Worm (Caenorhabditis elegans) whole organism, L4/young adult: ENCODE results near the gene F53F1.4.

Source experiments
- W03F9.2 ChIP-seq: fragments of 150-350 bp; optimal IDR thresholded peaks from 2 replicates; lab custom pipeline; 2014; ENCODE audit warnings: missing biosample characterization, missing genetic modification characterization
- dao-5 ChIP-seq: sonication (generic microtip); optimal IDR thresholded peaks from 2 replicates; lab custom pipeline; 2016; ENCODE audit warnings: missing genotype, missing genetic modification characterization, moderate library complexity, missing compliant biosample characterization
- him-1 ChIP-seq: sonication (generic microtip); optimal IDR thresholded peaks from 2 replicates; lab custom pipeline; 2016; ENCODE audit warnings: missing genotype, missing genetic modification reagents, missing genetic modification characterization, missing compliant biosample characterization

F53F1.4 gene

ce11 chrV:13410688-13411087, at the start of gene F53F1.4:
Gene F53F1.4 (plus strand): TSS chrV:13411077.
- no peak for TF ChIP-seq W03F9.2 (tag; lab: Kevin White, UChicago)
- no peak for TF ChIP-seq dao-5
- TF ChIP-seq him-1, result no peak

ce11 chrV:13363415-13363814, 47.5 kb upstream of the F53F1.4 start, which contains the start of gene srg-46:
Gene srg-46 (plus strand): TSS chrV:13363715.
- no peak for TF ChIP-seq him-1

ce11 chrV:13364227-13364626, 46.6 kb upstream of the F53F1.4 start:
- no peak for TF ChIP-seq him-1
- no peak for TF ChIP-seq W03F9.2 (tag; lab: Kevin White, UChicago)
- TF ChIP-seq dao-5, result no peak

- TF ChIP-seq W03F9.2 (tag; lab: Kevin White, UChicago), result no peak
- no peak for TF ChIP-seq dao-5
- TF ChIP-seq him-1, result no peak
Measured at ce11 chrV:13366488-13366887, 44.4 kb upstream of the F53F1.4 start.

- no peak for TF ChIP-seq dao-5
- TF ChIP-seq him-1, result no peak
- no peak for TF ChIP-seq W03F9.2 (tag; lab: Kevin White, UChicago)
Measured at ce11 chrV:13367024-13367423, 43.9 kb upstream of the F53F1.4 start, which contains the start of gene srx-125. Gene srx-125 (plus strand): TSS chrV:13367324.

- TF ChIP-seq dao-5 (no peak), him-1 (no peak), W03F9.2 (tag; lab: Kevin White, UChicago) (no peak)
Measured at ce11 chrV:13369663-13370062, 41.2 kb upstream of the F53F1.4 start.

ce11 chrV:13370265-13370664, 40.6 kb upstream of the F53F1.4 start:
- TF ChIP-seq W03F9.2 (tag; lab: Kevin White, UChicago), result no peak

- TF ChIP-seq dao-5 (no peak), W03F9.2 (tag; lab: Kevin White, UChicago) (no peak), him-1 (no peak)
Measured at ce11 chrV:13371336-13371735, 39.5 kb upstream of the F53F1.4 start.

ce11 chrV:13372821-13373220, 38.1 kb upstream of the F53F1.4 start:
- TF ChIP-seq dao-5 (no peak), W03F9.2 (tag; lab: Kevin White, UChicago) (no peak), him-1 (no peak)

ce11 chrV:13373643-13374042, 37.2 kb upstream of the F53F1.4 start:
- no peak for TF ChIP-seq dao-5
- TF ChIP-seq W03F9.2 (tag; lab: Kevin White, UChicago), result no peak
- no peak for TF ChIP-seq him-1

ce11 chrV:13374532-13374931, 36.3 kb upstream of the F53F1.4 start:
- TF ChIP-seq dao-5, result no peak
- no peak for TF ChIP-seq W03F9.2 (tag; lab: Kevin White, UChicago)
- no peak for TF ChIP-seq him-1

ce11 chrV:13375861-13376260, 35.0 kb upstream of the F53F1.4 start:
- no peak for TF ChIP-seq dao-5
- TF ChIP-seq him-1, result no peak
- no peak for TF ChIP-seq W03F9.2 (tag; lab: Kevin White, UChicago)

- TF ChIP-seq dao-5 (no peak), him-1 (no peak), W03F9.2 (tag; lab: Kevin White, UChicago) (no peak)
Measured at ce11 chrV:13377130-13377529, 33.7 kb upstream of the F53F1.4 start.

- TF ChIP-seq him-1, result no peak
- no peak for TF ChIP-seq W03F9.2 (tag; lab: Kevin White, UChicago)
- no peak for TF ChIP-seq dao-5
Measured at ce11 chrV:13380178-13380577, 30.7 kb upstream of the F53F1.4 start, which contains the start of gene ifbp-1. Gene ifbp-1 (minus strand): TSS chrV:13380262.

ce11 chrV:13380980-13381379, 29.9 kb upstream of the F53F1.4 start, which contains the start of gene cpz-2:
Gene cpz-2 (plus strand): TSS chrV:13381189.
- no peak for TF ChIP-seq W03F9.2 (tag; lab: Kevin White, UChicago)

ce11 chrV:13385798-13386197, 25.1 kb upstream of the F53F1.4 start, which contains the start of gene gcy-34:
Gene gcy-34 (minus strand): TSS chrV:13385898.
- TF ChIP-seq dao-5, result no peak
- TF ChIP-seq him-1, result no peak
- TF ChIP-seq W03F9.2 (tag; lab: Kevin White, UChicago), result no peak
